Worm (Caenorhabditis elegans) whole organism, L1 larva: ENCODE results near the gene T28A8.5.

ENCODE experiments used
- C34B4.2 ChIP-seq: sonication (generic microtip); optimal IDR thresholded peaks from 2 replicates; lab custom pipeline; 2017; ENCODE audit warnings: mild to moderate bottlenecking, missing genetic modification characterization, missing compliant biosample characterization
- ama-1 ChIP-seq: fragments of 150-350 bp; optimal IDR thresholded peaks from 2 replicates; lab custom pipeline; 2014
- blmp-1 ChIP-seq: fragments of 150-350 bp; optimal IDR thresholded peaks from 2 replicates; lab custom pipeline; 2014; ENCODE audit warnings: missing biosample characterization, missing genetic modification characterization
- elt-3 ChIP-seq, 6 experiments: fragments of 150-350 bp in 1 of 6; sonication (generic microtip); optimal IDR thresholded peaks; 2 replicates each; lab custom pipeline; 2017 to 2018; ENCODE audit warnings: missing biosample characterization in 6 of 6, missing genetic modification characterization in 6 of 6, inconsistent platforms in 1 of 6
- ets-5 ChIP-seq: fragments of 200-800 bp; sonication (Bioruptor generic); IDR thresholded peaks from 2 replicates; pipeline ENCODE4 v1.3.6; 2022; ENCODE audit warnings: missing genetic modification characterization, missing compliant biosample characterization
- nhr-237 ChIP-seq: fragments of 150-350 bp; optimal IDR thresholded peaks from 2 replicates; lab custom pipeline; 2014; ENCODE audit warnings: missing biosample characterization, missing genetic modification characterization
- nhr-28 ChIP-seq: fragments of 150-350 bp; optimal IDR thresholded peaks from 2 replicates; lab custom pipeline; 2014; ENCODE audit warnings: missing biosample characterization, missing genetic modification characterization
- nhr-47 ChIP-seq: sonication (generic microtip); optimal IDR thresholded peaks from 2 replicates; lab custom pipeline; 2016; ENCODE audit warnings: mild to moderate bottlenecking, missing genetic modification characterization, moderate library complexity, missing compliant biosample characterization
- skn-1 ChIP-seq: fragments of 150-350 bp; optimal IDR thresholded peaks from 2 replicates; lab custom pipeline; 2014; ENCODE audit warnings: missing biosample characterization, missing genetic modification characterization
- snu-23 ChIP-seq: sonication (generic microtip); optimal IDR thresholded peaks from 2 replicates; lab custom pipeline; 2016; ENCODE audit warnings: missing genetic modification characterization, missing compliant biosample characterization
- unc-62 ChIP-seq: fragments of 150-350 bp; optimal IDR thresholded peaks from 2 replicates; lab custom pipeline; 2014; ENCODE audit warnings: missing biosample characterization, missing genetic modification reagents, missing genetic modification characterization
- unc-86 ChIP-seq: sonication (generic microtip); optimal IDR thresholded peaks from 2 replicates; lab custom pipeline; 2016; ENCODE audit warnings: missing genetic modification characterization, missing compliant biosample characterization
- ztf-11 ChIP-seq, 2 experiments: sonication (generic microtip); optimal IDR thresholded peaks; 2 replicates each; lab custom pipeline; 2016 to 2017; ENCODE audit warnings: missing genetic modification characterization in 2 of 2, missing biosample characterization in 1 of 2, missing compliant biosample characterization in 1 of 2

ce11 chrIII:13543434-13543833 is 42.0 kb downstream of the T28A8.5 start, which contains the start of gene acs-5:
- TF ChIP-seq elt-3 (tag; optimal IDR thresholded peaks at IDR 0.05; lab: Kevin White, UChicago) (no peak), ama-1 (no peak), skn-1 (tag; lab: Kevin White, UChicago) (no peak), nhr-47 (tag; lab: Kevin White, UChicago) (no peak), unc-86 (tag; lab: Kevin White, UChicago) (no peak), ets-5 (no peak), nhr-28 (tag; lab: Kevin White, UChicago) (no peak), blmp-1 (tag; lab: Kevin White, UChicago) (no peak), C34B4.2 (tag; lab: Kevin White, UChicago) (no peak), ztf-11 (tag; optimal IDR thresholded peaks at IDR 0.05; lab: Kevin White, UChicago) (no peak), snu-23 (GFP tag; lab: Kevin White, UChicago) (no peak), nhr-237 (no peak), unc-62 (GFP tag; lab: Kevin White, UChicago) (no peak)
